Worm (Caenorhabditis elegans) whole organism, L3 larva: Measurements from ENCODE around the gene B0457.2.

ENCODE experiments used
- ZK546.5 ChIP-seq: sonication (generic microtip); optimal IDR thresholded peaks from 2 replicates; lab custom pipeline; 2017; ENCODE audit warnings: missing biosample characterization, missing genetic modification characterization
- aly-2 ChIP-seq: fragments of 150-350 bp; optimal IDR thresholded peaks from 2 replicates; lab custom pipeline; 2014; ENCODE audit warnings: missing biosample characterization, missing genetic modification characterization
- ceh-16 ChIP-seq: sonication (generic microtip); optimal IDR thresholded peaks from 2 replicates; lab custom pipeline; 2017; ENCODE audit warnings: missing biosample characterization, missing genetic modification characterization
- ceh-9 ChIP-seq: sonication (generic microtip); optimal IDR thresholded peaks from 2 replicates; lab custom pipeline; 2018; ENCODE audit warnings: missing biosample characterization, missing genetic modification characterization
- egl-5 ChIP-seq: fragments of 150-350 bp; optimal IDR thresholded peaks from 2 replicates; lab custom pipeline; 2017; ENCODE audit warnings: missing biosample characterization, missing genetic modification reagents, missing genetic modification characterization, inconsistent platforms
- elt-2 ChIP-seq: sonication (generic microtip); optimal IDR thresholded peaks from 2 replicates; lab custom pipeline; 2016; ENCODE audit warnings: missing genetic modification reagents, mild to moderate bottlenecking, missing genetic modification characterization, missing compliant biosample characterization
- elt-3 ChIP-seq, 3 experiments: fragments of 150-350 bp in 1 of 3; sonication (generic microtip) in 2 of 3; optimal IDR thresholded peaks; 2 replicates in 2 of 3; 4 replicates in 1 of 3; lab custom pipeline; 2014 to 2017; ENCODE audit warnings: missing biosample characterization in 3 of 3, missing genetic modification characterization in 3 of 3
- eor-1 ChIP-seq, 2 experiments: fragments of 150-350 bp; optimal IDR thresholded peaks; 2 replicates each; lab custom pipeline; 2014 to 2018; ENCODE audit warnings: missing biosample characterization in 2 of 2, missing genetic modification characterization in 2 of 2
- fkh-10 ChIP-seq: sonication (generic microtip); optimal IDR thresholded peaks from 2 replicates; lab custom pipeline; 2017; ENCODE audit warnings: missing biosample characterization, missing genetic modification reagents, missing genetic modification characterization
- fkh-2 ChIP-seq: fragments of 150-350 bp; optimal IDR thresholded peaks from 2 replicates; lab custom pipeline; 2014; ENCODE audit warnings: missing biosample characterization, missing genetic modification reagents, missing genetic modification characterization
- fos-1 ChIP-seq: fragments of 150-350 bp; optimal IDR thresholded peaks from 2 replicates; lab custom pipeline; 2014; ENCODE audit warnings: missing biosample characterization, missing genetic modification characterization
- hmg-11 ChIP-seq: sonication (generic microtip); optimal IDR thresholded peaks from 2 replicates; lab custom pipeline; 2016; ENCODE audit warnings: missing genetic modification characterization, missing compliant biosample characterization
- lin-15B ChIP-seq: fragments of 150-350 bp; optimal IDR thresholded peaks from 2 replicates; lab custom pipeline; 2014; ENCODE audit warnings: missing biosample characterization, missing genetic modification characterization
- lin-39 ChIP-seq: fragments of 150-350 bp; optimal IDR thresholded peaks from 2 replicates; lab custom pipeline; 2018; ENCODE audit warnings: missing biosample characterization, missing genetic modification reagents, missing genetic modification characterization
- lsy-12 ChIP-seq: sonication (generic microtip); optimal IDR thresholded peaks from 2 replicates; lab custom pipeline; 2016; ENCODE audit warnings: mild to moderate bottlenecking, missing genetic modification characterization, missing compliant biosample characterization
- mdl-1 ChIP-seq: fragments of 150-350 bp; optimal IDR thresholded peaks from 2 replicates; lab custom pipeline; 2014; ENCODE audit warnings: missing biosample characterization, missing genetic modification characterization
- mml-1 ChIP-seq: fragments of 150-350 bp; sonication (generic microtip); optimal IDR thresholded peaks from 3 replicates; lab custom pipeline; 2014; ENCODE audit warnings: missing biosample characterization, missing genetic modification characterization
- nfya-1 ChIP-seq: sonication (generic microtip); optimal IDR thresholded peaks from 2 replicates; lab custom pipeline; 2017; ENCODE audit warnings: missing genetic modification characterization, mild to moderate bottlenecking, missing compliant biosample characterization, antibody characterized with exemption, moderate library complexity; ENCODE audit not compliant: insufficient read depth
- nhr-11 ChIP-seq: fragments of 150-350 bp; optimal IDR thresholded peaks from 2 replicates; lab custom pipeline; 2014; ENCODE audit warnings: missing biosample characterization, missing genetic modification characterization
- nhr-23 ChIP-seq: fragments of 150-350 bp; optimal IDR thresholded peaks from 2 replicates; lab custom pipeline; 2014; ENCODE audit warnings: missing biosample characterization, missing genetic modification reagents, missing genetic modification characterization
- nhr-237 ChIP-seq: fragments of 150-350 bp; optimal IDR thresholded peaks from 2 replicates; lab custom pipeline; 2014; ENCODE audit warnings: missing biosample characterization, missing genetic modification characterization
- nhr-28 ChIP-seq: fragments of 150-350 bp; optimal IDR thresholded peaks from 2 replicates; lab custom pipeline; 2014; ENCODE audit warnings: missing biosample characterization, missing genetic modification characterization
- nhr-67 ChIP-seq: fragments of 150-350 bp; optimal IDR thresholded peaks from 2 replicates; lab custom pipeline; 2014; ENCODE audit warnings: missing biosample characterization, missing genetic modification characterization
- nhr-77 ChIP-seq: fragments of 150-350 bp; optimal IDR thresholded peaks from 2 replicates; lab custom pipeline; 2014; ENCODE audit warnings: missing biosample characterization, missing genetic modification characterization
- pha-4 ChIP-seq: fragments of 150-350 bp; optimal IDR thresholded peaks from 2 replicates; lab custom pipeline; 2014; ENCODE audit warnings: missing biosample characterization, missing genetic modification reagents, missing genetic modification characterization
- pqm-1 ChIP-seq: fragments of 150-350 bp; optimal IDR thresholded peaks from 2 replicates; lab custom pipeline; 2017; ENCODE audit warnings: missing biosample characterization, missing genetic modification characterization, inconsistent platforms
- sea-2 ChIP-seq: fragments of 150-350 bp; sonication (generic microtip); optimal IDR thresholded peaks from 4 replicates; lab custom pipeline; 2014; ENCODE audit warnings: missing biosample characterization, missing genetic modification reagents, missing genetic modification characterization
- snpc-4 ChIP-seq: fragments of 150-350 bp; optimal IDR thresholded peaks from 2 replicates; lab custom pipeline; 2014; ENCODE audit warnings: missing biosample characterization, missing genetic modification characterization
- tbx-2 ChIP-seq: sonication (generic microtip); optimal IDR thresholded peaks from 2 replicates; lab custom pipeline; 2016; ENCODE audit warnings: mild to moderate bottlenecking, missing genetic modification characterization, missing compliant biosample characterization
- unc-39 ChIP-seq: sonication (generic microtip); optimal IDR thresholded peaks from 4 replicates; lab custom pipeline; 2017; ENCODE audit warnings: missing biosample characterization, missing genetic modification characterization
- zag-1 ChIP-seq: fragments of 150-350 bp; optimal IDR thresholded peaks from 2 replicates; lab custom pipeline; 2014; ENCODE audit warnings: missing biosample characterization, missing genetic modification characterization
- ztf-11 ChIP-seq: fragments of 150-350 bp; optimal IDR thresholded peaks from 2 replicates; lab custom pipeline; 2014; ENCODE audit warnings: missing biosample characterization, missing genetic modification characterization
- ztf-4 ChIP-seq: fragments of 150-350 bp; optimal IDR thresholded peaks from 2 replicates; lab custom pipeline; 2014; ENCODE audit warnings: missing biosample characterization, missing genetic modification characterization

The B0457.2 gene

ce11 chrII:8891606-8892005 is 34.7 kb downstream of the B0457.2 start:
- peak; percentile 3 for TF ChIP-seq nfya-1 (tag; lab: Kevin White, UChicago)
- TF ChIP-seq ztf-11 (tag; lab: Kevin White, UChicago): no peak
- TF ChIP-seq zag-1 (tag; lab: Kevin White, UChicago): no peak
- TF ChIP-seq eor-1 (tag; optimal IDR thresholded peaks at IDR 0.05; lab: Kevin White, UChicago): no peak
- no peak for TF ChIP-seq elt-3 (tag; optimal IDR thresholded peaks at IDR 0.05; lab: Kevin White, UChicago)
- no peak for TF ChIP-seq egl-5 (tag; lab: Kevin White, UChicago)
- no peak for TF ChIP-seq ztf-4 (tag; lab: Kevin White, UChicago)
- no peak for TF ChIP-seq nhr-11 (tag; lab: Kevin White, UChicago)
- no peak for TF ChIP-seq ceh-9 (tag; lab: Kevin White, UChicago)
- TF ChIP-seq snpc-4: no peak
- no peak for TF ChIP-seq mml-1 (tag; lab: Kevin White, UChicago)
- TF ChIP-seq mdl-1: no peak
- TF ChIP-seq nhr-77 (tag; lab: Kevin White, UChicago): no peak
- no peak for TF ChIP-seq pqm-1 (tag; lab: Kevin White, UChicago)
- TF ChIP-seq lin-15B (tag; lab: Kevin White, UChicago): no peak
- no peak for TF ChIP-seq lsy-12 (tag; lab: Kevin White, UChicago)
- no peak for TF ChIP-seq fkh-10
- TF ChIP-seq pha-4 (tag; lab: Kevin White, UChicago): peak; percentile 25
- no peak for TF ChIP-seq nhr-237 (tag; lab: Kevin White, UChicago)
- no peak for TF ChIP-seq fos-1 (tag; lab: Kevin White, UChicago)
- TF ChIP-seq elt-2 (tag; lab: Kevin White, UChicago): peak; percentile 4
- TF ChIP-seq nhr-67 (tag; lab: Kevin White, UChicago): no peak
- TF ChIP-seq hmg-11: no peak
- no peak for TF ChIP-seq tbx-2
- TF ChIP-seq sea-2 (GFP tag; lab: Kevin White, UChicago): no peak
- no peak for TF ChIP-seq nhr-28 (tag; lab: Kevin White, UChicago)

DNA sequence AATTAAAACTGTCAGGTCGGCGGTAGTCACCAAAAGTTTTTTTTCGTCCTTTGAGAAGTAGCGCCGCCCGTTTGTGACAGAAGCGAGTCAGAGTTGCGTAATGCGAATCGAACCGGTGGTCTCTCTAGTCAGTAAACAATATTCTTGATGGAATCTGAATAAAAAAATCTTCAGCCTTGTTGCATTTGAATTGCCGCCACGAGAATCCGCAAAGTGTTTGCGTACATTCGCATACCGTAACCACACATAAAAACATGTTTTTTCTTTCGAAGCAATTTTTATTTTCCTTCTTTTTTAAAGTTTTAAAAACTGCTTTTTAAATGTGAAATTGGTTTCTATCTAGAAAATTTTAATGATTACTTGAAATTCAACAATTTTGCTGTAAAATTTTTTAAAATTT is 35.3 kb downstream of the B0457.2 start:
- TF ChIP-seq lin-15B (tag; lab: Kevin White, UChicago): no peak
- TF ChIP-seq sea-2 (GFP tag; lab: Kevin White, UChicago): no peak
- TF ChIP-seq nhr-11 (tag; lab: Kevin White, UChicago): no peak
- TF ChIP-seq aly-2 (tag; lab: Kevin White, UChicago): no peak
- TF ChIP-seq ztf-11 (tag; lab: Kevin White, UChicago): no peak
- TF ChIP-seq ceh-9 (tag; lab: Kevin White, UChicago): no peak
- no peak for TF ChIP-seq nhr-23 (tag; lab: Kevin White, UChicago)

- no peak for TF ChIP-seq fkh-2 (tag; lab: Kevin White, UChicago)
- no peak for TF ChIP-seq sea-2 (GFP tag; lab: Kevin White, UChicago)
- TF ChIP-seq zag-1 (tag; lab: Kevin White, UChicago): no peak
- TF ChIP-seq nhr-67 (tag; lab: Kevin White, UChicago): no peak
Observed at ce11 chrII:8890530-8890929, 35.8 kb downstream of the B0457.2 start.

- TF ChIP-seq snpc-4 (no peak), ceh-16 (tag; lab: Kevin White, UChicago) (no peak), mdl-1 (no peak), nhr-237 (tag; lab: Kevin White, UChicago) (no peak), unc-39 (tag; lab: Kevin White, UChicago) (no peak), elt-3 (tag; optimal IDR thresholded peaks at IDR 0.05; lab: Kevin White, UChicago) (no peak), elt-2 (tag; lab: Kevin White, UChicago) (no peak)
Observed at ce11 chrII:8890017-8890416, 36.3 kb downstream of the B0457.2 start.

DNA sequence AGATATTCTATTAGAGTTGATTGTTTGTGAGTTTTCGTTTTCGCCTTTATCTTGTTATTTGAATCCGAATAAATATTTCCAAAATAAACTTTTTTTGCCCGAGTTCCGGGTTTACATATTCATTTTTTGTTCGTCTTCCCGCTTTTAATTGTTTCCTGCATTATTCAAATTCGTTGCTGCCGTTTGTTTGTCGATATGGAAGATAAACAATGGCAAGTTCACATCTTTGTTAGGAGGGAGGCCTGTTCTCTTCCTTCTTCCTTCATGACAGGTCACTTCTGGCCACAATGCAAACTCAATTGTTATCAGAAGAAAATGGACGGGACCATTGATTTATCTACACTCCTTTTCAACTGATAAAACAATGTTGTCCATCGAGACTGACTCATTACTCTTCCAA is 36.8 kb downstream of the B0457.2 start:
- TF ChIP-seq ZK546.5 (tag; lab: Kevin White, UChicago): no peak
- no peak for TF ChIP-seq lin-39 (tag; lab: Kevin White, UChicago)
- TF ChIP-seq unc-39 (tag; lab: Kevin White, UChicago): no peak
- TF ChIP-seq pha-4 (tag; lab: Kevin White, UChicago): peak; percentile 10
